Fruit fly (Drosophila melanogaster) whole organism, wandering third instar larva: ENCODE results near the gene CG15531.

Experiments
- CG32264 ChIP-seq: fragments of 200-800 bp; sonication (Bioruptor generic); optimal IDR thresholded peaks from 2 replicates; lab custom pipeline; 2016; ENCODE audit warnings: missing biosample characterization, missing genetic modification characterization
- CrebA ChIP-seq: fragments of 200-800 bp; sonication (Bioruptor generic); optimal IDR thresholded peaks from 2 replicates; lab custom pipeline; 2016; ENCODE audit warnings: missing biosample characterization, mild to moderate bottlenecking, missing genetic modification characterization, borderline replicate concordance
- Dfd ChIP-seq: fragments of >200 bp; optimal IDR thresholded peaks from 2 replicates; lab custom pipeline; 2017; ENCODE audit warnings: missing biosample characterization, missing genetic modification characterization
- Dif ChIP-seq: fragments of 200-275, 200-300 bp; sonication (Bioruptor generic); optimal IDR thresholded peaks from 2 replicates; lab custom pipeline; 2018; ENCODE audit warnings: missing biosample characterization, missing genetic modification characterization; ENCODE audit not compliant: partially characterized antibody
- GATAd ChIP-seq: sonication (Bioruptor generic); optimal IDR thresholded peaks from 2 replicates; lab custom pipeline; 2016; ENCODE audit warnings: missing biosample characterization, missing genetic modification characterization
- HLH106 ChIP-seq: fragments of 200-800 bp; optimal IDR thresholded peaks from 3 replicates; lab custom pipeline; 2019; ENCODE audit warnings: missing biosample characterization, mild to moderate bottlenecking, missing genetic modification characterization, moderate library complexity
- Hnf4 ChIP-seq: fragments of 200-800 bp; sonication (Bioruptor generic); optimal IDR thresholded peaks from 2 replicates; lab custom pipeline; 2016; ENCODE audit warnings: missing biosample characterization, mild to moderate bottlenecking, missing genetic modification characterization
- Hr83 ChIP-seq: fragments of 200-300 bp; sonication (Bioruptor generic); optimal IDR thresholded peaks from 2 replicates; lab custom pipeline; 2016; ENCODE audit warnings: missing biosample characterization, mild to moderate bottlenecking, missing genetic modification characterization, moderate library complexity; ENCODE audit not compliant: poor library complexity, severe bottlenecking
- Jra ChIP-seq: sonication (Bioruptor generic); optimal IDR thresholded peaks from 2 replicates; lab custom pipeline; 2016; ENCODE audit warnings: missing biosample characterization, missing genetic modification characterization
- Mio ChIP-seq: sonication (Bioruptor generic); optimal IDR thresholded peaks from 2 replicates; lab custom pipeline; 2016; ENCODE audit warnings: missing biosample characterization, missing genetic modification characterization
- Myc ChIP-seq: fragments of >200 bp; optimal IDR thresholded peaks from 2 replicates; lab custom pipeline; 2017
- N ChIP-seq: fragments of >200 bp; optimal IDR thresholded peaks from 2 replicates; lab custom pipeline; 2018; ENCODE audit warnings: missing biosample characterization, missing external identifiers, missing genetic modification characterization
- OdsH ChIP-seq: fragments of 200-800 bp; sonication (Bioruptor generic); optimal IDR thresholded peaks from 2 replicates; lab custom pipeline; 2016; ENCODE audit warnings: missing biosample characterization, mild to moderate bottlenecking, missing genetic modification characterization
- Rel ChIP-seq, 2 experiments: fragments of 200-800 bp; sonication (Bioruptor generic) in 1 of 2; optimal IDR thresholded peaks; 2 replicates in 1 of 2; 3 replicates in 1 of 2; lab custom pipeline; 2016 to 2019; ENCODE audit warnings: mild to moderate bottlenecking in 2 of 2, missing biosample characterization in 2 of 2, missing genetic modification characterization in 2 of 2, moderate library complexity in 1 of 2
- Sp1 ChIP-seq: fragments of 200-800 bp; sonication (Bioruptor generic); optimal IDR thresholded peaks from 3 replicates; lab custom pipeline; 2019; ENCODE audit warnings: missing biosample characterization, mild to moderate bottlenecking, missing genetic modification characterization, moderate library complexity
- Vsx2 ChIP-seq: fragments of 200-300, 225-300 bp; sonication (Bioruptor generic); optimal IDR thresholded peaks from 2 replicates; lab custom pipeline; 2018; ENCODE audit warnings: missing biosample characterization, missing genetic modification characterization; ENCODE audit not compliant: partially characterized antibody
- br ChIP-seq: fragments of 200-800 bp; sonication (Bioruptor generic); optimal IDR thresholded peaks from 2 replicates; lab custom pipeline; 2016; ENCODE audit warnings: missing biosample characterization, missing genetic modification characterization
- brk ChIP-seq: fragments of 200-800 bp; sonication (Bioruptor generic); optimal IDR thresholded peaks from 2 replicates; lab custom pipeline; 2016; ENCODE audit warnings: missing biosample characterization, mild to moderate bottlenecking, missing genetic modification characterization
- dl ChIP-seq, 2 experiments: fragments of 175-275, 200-275 bp in 1 of 2; fragments of 200-275 bp in 1 of 2; sonication (Bioruptor generic); optimal IDR thresholded peaks; lab custom pipeline; 2018; ENCODE audit warnings: mild to moderate bottlenecking in 2 of 2, missing biosample characterization in 2 of 2, missing genetic modification characterization in 2 of 2, moderate library complexity in 2 of 2; ENCODE audit not compliant: partially characterized antibody in 2 of 2, insufficient read depth in 1 of 2
- dmrt93B ChIP-seq: fragments of 200-800 bp; sonication (Bioruptor generic); optimal IDR thresholded peaks from 2 replicates; lab custom pipeline; 2018; ENCODE audit warnings: missing biosample characterization, mild to moderate bottlenecking, missing genetic modification characterization
- dsf ChIP-seq: sonication (Bioruptor generic); optimal IDR thresholded peaks from 2 replicates; lab custom pipeline; 2016; ENCODE audit warnings: missing biosample characterization, missing genetic modification characterization, borderline replicate concordance
- ey ChIP-seq: fragments of 200-800 bp; sonication (Bioruptor generic); optimal IDR thresholded peaks from 2 replicates; lab custom pipeline; 2016; ENCODE audit warnings: missing biosample characterization, missing genetic modification characterization
- foxo ChIP-seq, 2 experiments: fragments of 200-800 bp; sonication (Bioruptor generic); optimal IDR thresholded peaks; 2 replicates in 1 of 2; 3 replicates in 1 of 2; lab custom pipeline; 2016 to 2017; ENCODE audit warnings: missing biosample characterization in 2 of 2, missing genetic modification characterization in 2 of 2
- fru ChIP-seq: fragments of 200-800 bp; sonication (Bioruptor generic); optimal IDR thresholded peaks from 3 replicates; lab custom pipeline; 2016; ENCODE audit warnings: missing biosample characterization, mild to moderate bottlenecking, missing genetic modification characterization
- h ChIP-seq: fragments of 200-800 bp; sonication (Bioruptor generic); optimal IDR thresholded peaks from 3 replicates; lab custom pipeline; 2016; ENCODE audit warnings: missing biosample characterization, mild to moderate bottlenecking, missing genetic modification characterization
- lola ChIP-seq: fragments of >200 bp; optimal IDR thresholded peaks from 2 replicates; lab custom pipeline; 2017; ENCODE audit warnings: missing biosample characterization, missing genetic modification characterization
- rgr ChIP-seq: fragments of 200-800 bp; sonication (Bioruptor generic); optimal IDR thresholded peaks from 3 replicates; lab custom pipeline; 2016; ENCODE audit warnings: missing biosample characterization, mild to moderate bottlenecking, missing genetic modification characterization
- sage ChIP-seq: fragments of 200-800 bp; sonication (Bioruptor generic); optimal IDR thresholded peaks from 2 replicates; lab custom pipeline; 2016; ENCODE audit warnings: missing biosample characterization, mild to moderate bottlenecking, missing genetic modification characterization
- sv ChIP-seq: fragments of 200-800 bp; sonication (Bioruptor generic); optimal IDR thresholded peaks from 3 replicates; lab custom pipeline; 2016; ENCODE audit warnings: missing biosample characterization, missing genetic modification characterization
- tai ChIP-seq: sonication (Bioruptor generic); optimal IDR thresholded peaks from 2 replicates; lab custom pipeline; 2016; ENCODE audit warnings: missing biosample characterization, missing genetic modification characterization
- woc ChIP-seq: sonication (Bioruptor generic); optimal IDR thresholded peaks from 2 replicates; lab custom pipeline; 2016; ENCODE audit warnings: missing biosample characterization, mild to moderate bottlenecking, missing genetic modification characterization

CG15531 gene

dm6 chr3R:30166159-30166784 is 29.8 kb downstream of the CG15531 start, which contains the start of gene VhaAC45RP:
TSS of gene VhaAC45RP (minus strand) at chr3R:30166419.
- TF ChIP-seq Hnf4 (no peak), dsf (no peak), CG32264 (no peak), Mio (no peak), rgr (no peak), h (GFP tag; lab: Kevin White, UChicago) (no peak), dmrt93B (GFP tag; lab: Kevin White, UChicago) (no peak), HLH106 (tag; lab: Kevin White, UChicago) (no peak), Rel (GFP tag; optimal IDR thresholded peaks at IDR 0.05; lab: Kevin White, UChicago) (no peak), Rel (tag; optimal IDR thresholded peaks at IDR 0.05; lab: Kevin White, UChicago) (no peak), tai (GFP tag; lab: Kevin White, UChicago) (no peak), sv (no peak), br (GFP tag; lab: Kevin White, UChicago) (no peak), OdsH (GFP tag; lab: Kevin White, UChicago) (no peak), GATAd (GFP tag; lab: Kevin White, UChicago) (no peak), Hr83 (no peak), Dfd (GFP tag; lab: Kevin White, UChicago) (no peak), foxo (GFP tag; optimal IDR thresholded peaks at IDR 0.05; lab: Kevin White, UChicago) (no peak), N (GFP tag; lab: Kevin White, UChicago) (no peak)

dm6 chr3R:30164162-30164561 is 31.9 kb downstream of the CG15531 start:
- TF ChIP-seq fru (GFP tag; lab: Kevin White, UChicago) (peak; percentile 15), N (GFP tag; lab: Kevin White, UChicago) (no peak), Vsx2 (GFP tag; lab: Kevin White, UChicago) (no peak), Dif (no peak), h (GFP tag; lab: Kevin White, UChicago) (peak; percentile 15), Sp1 (no peak), dsf (no peak), foxo (GFP tag; optimal IDR thresholded peaks at IDR 0.05; lab: Kevin White, UChicago) (peak in 1 of 2 experiments; percentile 22), sv (no peak), lola (no peak), Mio (no peak), brk (GFP tag; lab: Kevin White, UChicago) (no peak), CrebA (GFP tag; lab: Kevin White, UChicago) (no peak)

dm6 chr3R:30163228-30163627 is 32.8 kb downstream of the CG15531 start:
- TF ChIP-seq Sp1 (no peak), sv (no peak), Hnf4 (no peak), dsf (no peak), sage (GFP tag; lab: Kevin White, UChicago) (no peak), rgr (no peak), HLH106 (tag; lab: Kevin White, UChicago) (no peak), foxo (GFP tag; optimal IDR thresholded peaks at IDR 0.05; lab: Kevin White, UChicago) (no peak), Jra (GFP tag; lab: Kevin White, UChicago) (no peak), Rel (GFP tag; optimal IDR thresholded peaks at IDR 0.05; lab: Kevin White, UChicago) (no peak), Rel (tag; optimal IDR thresholded peaks at IDR 0.05; lab: Kevin White, UChicago) (no peak), Mio (no peak), ey (GFP tag; lab: Kevin White, UChicago) (no peak)

- no peak for TF ChIP-seq Sp1
- TF ChIP-seq Hnf4, result no peak
- no peak for TF ChIP-seq dmrt93B (GFP tag; lab: Kevin White, UChicago)
- peak; percentile 4 to 32 for TF ChIP-seq dl (GFP tag; optimal IDR thresholded peaks at IDR 0.05; lab: Kevin White, UChicago; ENCODE audit: insufficient read depth in 1 of 2, partially characterized antibody in 2 of 2)
- peak; percentile 15 for TF ChIP-seq fru (GFP tag; lab: Kevin White, UChicago)
- no peak for TF ChIP-seq sv
- TF ChIP-seq Dif, result peak; percentile 44
- TF ChIP-seq, all 38 proteins: peak for 3
These were observed 35.6 kb downstream of the CG15531 start, which contains the start of gene CG11498 for dm6 chr3R:30160312-30160942. TSS of gene CG11498 (minus strand) at chr3R:30160473.

dm6 chr3R:30153864-30154263 is 42.2 kb downstream of the CG15531 start:
- TF ChIP-seq fru (GFP tag; lab: Kevin White, UChicago) (no peak), br (GFP tag; lab: Kevin White, UChicago) (no peak), dmrt93B (GFP tag; lab: Kevin White, UChicago) (no peak), woc (GFP tag; lab: Kevin White, UChicago) (no peak), Myc (lab: Kevin White, UChicago) (peak; percentile 34)
